Fruit fly (Drosophila melanogaster) whole organism, pupa: Measurements from ENCODE around the gene CG43294.
A peak's percentile ranks its signal among the peaks of the same experiment; 100 is the strongest.

Experiments used
- CG10348 ChIP-seq: fragments of 200-800 bp; sonication (Bioruptor generic); IDR thresholded peaks from 2 replicates; pipeline ENCODE4 v1.3.6; 2022; ENCODE audit warnings: missing biosample characterization, missing genetic modification characterization
- CG12605 ChIP-seq: fragments of 200-800 bp; sonication (Bioruptor generic); IDR thresholded peaks from 2 replicates; pipeline ENCODE4 v1.3.6; 2022; ENCODE audit warnings: missing biosample characterization, missing genetic modification characterization
- CG13204 ChIP-seq: fragments of 200-800 bp; sonication (Bioruptor generic); optimal IDR thresholded peaks from 2 replicates; lab custom pipeline; 2018; ENCODE audit warnings: missing biosample characterization, mild to moderate bottlenecking, missing genetic modification characterization, moderate library complexity
- CG14655 ChIP-seq: fragments of 200-800 bp; sonication (Bioruptor generic); optimal IDR thresholded peaks from 3 replicates; lab custom pipeline; 2017; ENCODE audit warnings: mild to moderate bottlenecking, missing biosample characterization, missing genetic modification reagents, missing genetic modification characterization
- CG15710 ChIP-seq: fragments of 200-800 bp; sonication (Bioruptor generic); optimal IDR thresholded peaks from 2 replicates; lab custom pipeline; 2018; ENCODE audit warnings: missing biosample characterization, mild to moderate bottlenecking, missing genetic modification characterization, moderate library complexity
- CG17806 ChIP-seq: fragments of 200-800 bp; sonication (Bioruptor generic); optimal IDR thresholded peaks from 2 replicates; lab custom pipeline; 2018; ENCODE audit warnings: missing biosample characterization, mild to moderate bottlenecking, missing genetic modification characterization, moderate library complexity
- CG32121 ChIP-seq: fragments of 200-800 bp; sonication (Bioruptor generic); IDR thresholded peaks from 2 replicates; pipeline ENCODE4 v1.3.6; 2022; ENCODE audit warnings: missing biosample characterization, missing genetic modification characterization
- CG34367 ChIP-seq: fragments of 200-800 bp; sonication (Bioruptor generic); optimal IDR thresholded peaks from 2 replicates; lab custom pipeline; 2018; ENCODE audit warnings: missing biosample characterization, mild to moderate bottlenecking, missing genetic modification characterization
- CG4496 ChIP-seq: fragments of 200-800 bp; sonication (Bioruptor generic); IDR thresholded peaks from 3 replicates; pipeline ENCODE4 v1.3.6; 2022; ENCODE audit warnings: missing biosample characterization, missing genetic modification characterization
- CG8159 ChIP-seq: fragments of 200-800 bp; sonication (Bioruptor generic); optimal IDR thresholded peaks from 3 replicates; lab custom pipeline; 2018; ENCODE audit warnings: missing biosample characterization, mild to moderate bottlenecking, missing genetic modification characterization, moderate library complexity
- CG9948 ChIP-seq: fragments of 200-800 bp; sonication (Bioruptor generic); optimal IDR thresholded peaks from 2 replicates; lab custom pipeline; 2018; ENCODE audit warnings: missing biosample characterization, mild to moderate bottlenecking, missing genetic modification characterization, moderate library complexity
- D1 ChIP-seq: fragments of 200-800 bp; sonication (Bioruptor generic); optimal IDR thresholded peaks from 2 replicates; lab custom pipeline; 2018; ENCODE audit warnings: missing biosample characterization, mild to moderate bottlenecking, missing genetic modification characterization, moderate library complexity
- EcR ChIP-seq: fragments of 200-800 bp; sonication (Bioruptor generic); optimal IDR thresholded peaks from 3 replicates; lab custom pipeline; 2019; ENCODE audit warnings: missing biosample characterization, missing genetic modification characterization, mild to moderate bottlenecking, moderate library complexity, missing genetic modification reagents
- Ets98B ChIP-seq: fragments of 200-800 bp; sonication (Bioruptor generic); IDR thresholded peaks from 2 replicates; pipeline ENCODE4 v1.3.6; 2022; ENCODE audit warnings: missing biosample characterization, missing genetic modification characterization
- Pif1A ChIP-seq: fragments of 200-800 bp; sonication (Bioruptor generic); optimal IDR thresholded peaks from 3 replicates; lab custom pipeline; 2016; ENCODE audit warnings: missing biosample characterization, missing genetic modification characterization
- Pif1B ChIP-seq: fragments of 200-800 bp; sonication (Bioruptor generic); optimal IDR thresholded peaks from 3 replicates; lab custom pipeline; 2016; ENCODE audit warnings: missing biosample characterization, missing genetic modification characterization
- Snoo ChIP-seq: fragments of 200-800 bp; sonication (Bioruptor generic); optimal IDR thresholded peaks from 3 replicates; lab custom pipeline; 2017; ENCODE audit warnings: missing biosample characterization, mild to moderate bottlenecking, missing genetic modification characterization, inconsistent platforms
- fd96Ca ChIP-seq: fragments of 200-800 bp; sonication (Bioruptor generic); IDR thresholded peaks from 3 replicates; pipeline ENCODE4 v1.3.6; 2022; ENCODE audit warnings: missing biosample characterization, missing genetic modification characterization
- gl ChIP-seq: fragments of 200-800 bp; sonication (Bioruptor generic); optimal IDR thresholded peaks from 2 replicates; lab custom pipeline; 2018; ENCODE audit warnings: missing biosample characterization, mild to moderate bottlenecking, missing genetic modification characterization
- rn ChIP-seq: fragments of 200-800 bp; sonication (Bioruptor generic); IDR thresholded peaks from 2 replicates; pipeline ENCODE4 v1.3.6; 2022; ENCODE audit warnings: missing biosample characterization, missing genetic modification characterization

Gene CG43294

DNA sequence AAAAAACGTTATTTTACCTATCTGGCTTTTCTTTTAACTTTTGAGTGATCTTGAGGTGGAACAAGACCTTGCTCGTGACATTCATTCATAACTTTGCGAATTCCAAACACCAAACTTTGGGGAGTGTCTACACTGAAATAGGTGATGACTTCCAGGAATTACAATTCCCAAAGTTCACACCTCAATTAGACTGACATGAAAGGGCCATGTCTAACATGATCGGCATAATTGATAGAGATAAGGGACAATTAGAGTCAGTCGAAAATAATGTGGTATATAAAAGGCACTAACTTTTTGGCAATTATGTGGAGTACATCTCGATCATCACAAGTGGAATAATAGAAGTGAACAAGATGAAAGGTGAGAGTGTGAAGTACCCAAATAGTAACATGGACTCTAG is 17.7 kb downstream of the CG43294 start, which contains the start of gene CG43896:
TSS of gene CG43896 (plus strand) at position 301 of the 400 bp plus-strand sequence.
- TF ChIP-seq CG32121 (GFP tag; lab: Robert Waterston, UW), result no peak
- TF ChIP-seq CG10348 (GFP tag; lab: Robert Waterston, UW), result no peak
- TF ChIP-seq rn (GFP tag; lab: Robert Waterston, UW), result no peak
- TF ChIP-seq EcR (GFP tag; lab: Kevin White, UChicago), result no peak
- no peak for TF ChIP-seq CG34367 (tag; lab: Kevin White, UChicago)
- TF ChIP-seq D1 (tag; lab: Kevin White, UChicago), result no peak
- no peak for TF ChIP-seq CG12605
- no peak for TF ChIP-seq Pif1B (GFP tag; lab: Kevin White, UChicago)
- TF ChIP-seq gl (tag; lab: Kevin White, UChicago), result no peak
- no peak for TF ChIP-seq CG13204 (GFP tag; lab: Kevin White, UChicago)
- no peak for TF ChIP-seq Ets98B (GFP tag; lab: Robert Waterston, UW)
- TF ChIP-seq CG4496 (GFP tag; lab: Robert Waterston, UW), result no peak
- TF ChIP-seq fd96Ca, result no peak
- TF ChIP-seq CG15710 (tag; lab: Kevin White, UChicago), result no peak
- TF ChIP-seq CG14655, result no peak
- TF ChIP-seq CG8159 (tag; lab: Kevin White, UChicago), result no peak
- no peak for TF ChIP-seq CG17806
- TF ChIP-seq CG9948 (tag; lab: Kevin White, UChicago), result no peak

dm6 chr3L:11984606-11985005 is 26.5 kb downstream of the CG43294 start, which contains the start of gene CG6938:
Gene CG6938 (plus strand): TSS chr3L:11984906.
- TF ChIP-seq gl (tag; lab: Kevin White, UChicago), result no peak
- TF ChIP-seq D1 (tag; lab: Kevin White, UChicago), result no peak
- no peak for TF ChIP-seq Ets98B (GFP tag; lab: Robert Waterston, UW)
- no peak for TF ChIP-seq fd96Ca
- no peak for TF ChIP-seq CG17806
- TF ChIP-seq CG14655, result no peak
- no peak for TF ChIP-seq CG12605
- no peak for TF ChIP-seq rn (GFP tag; lab: Robert Waterston, UW)
- TF ChIP-seq CG15710 (tag; lab: Kevin White, UChicago), result no peak
- no peak for TF ChIP-seq CG4496 (GFP tag; lab: Robert Waterston, UW)

DNA sequence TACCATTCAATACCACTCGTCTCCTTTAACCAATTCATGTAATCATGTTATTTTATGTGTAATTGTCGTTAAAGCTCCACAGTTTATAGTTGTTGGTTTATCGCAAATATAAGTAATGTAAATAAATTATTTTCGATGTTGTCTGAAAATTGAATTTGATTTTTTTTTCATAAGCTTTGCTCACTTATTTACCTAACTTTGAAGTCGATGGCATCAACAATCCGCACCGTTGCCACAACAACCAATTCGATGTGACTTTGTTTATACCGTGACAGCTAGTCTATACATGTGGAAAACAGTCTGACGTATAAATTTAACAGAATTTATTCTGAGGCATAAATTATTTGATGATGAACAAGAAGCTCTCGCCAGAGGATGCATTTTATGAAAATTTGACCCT is 32.4 kb downstream of the CG43294 start, which contains the start of gene CG6931:
TSS of gene CG6931 (plus strand) at position 301 of the 400 bp plus-strand sequence.
- TF ChIP-seq D1 (tag; lab: Kevin White, UChicago), result no peak
- TF ChIP-seq CG8159 (tag; lab: Kevin White, UChicago), result no peak
- TF ChIP-seq CG14655, result no peak
- TF ChIP-seq EcR (GFP tag; lab: Kevin White, UChicago), result no peak
- no peak for TF ChIP-seq CG32121 (GFP tag; lab: Robert Waterston, UW)
- no peak for TF ChIP-seq rn (GFP tag; lab: Robert Waterston, UW)
- no peak for TF ChIP-seq CG15710 (tag; lab: Kevin White, UChicago)
- no peak for TF ChIP-seq CG10348 (GFP tag; lab: Robert Waterston, UW)
- TF ChIP-seq Snoo (tag; lab: Kevin White, UChicago), result no peak
- TF ChIP-seq gl (tag; lab: Kevin White, UChicago), result no peak
- TF ChIP-seq Pif1B (GFP tag; lab: Kevin White, UChicago), result no peak
- no peak for TF ChIP-seq Pif1A (GFP tag; lab: Kevin White, UChicago)

DNA sequence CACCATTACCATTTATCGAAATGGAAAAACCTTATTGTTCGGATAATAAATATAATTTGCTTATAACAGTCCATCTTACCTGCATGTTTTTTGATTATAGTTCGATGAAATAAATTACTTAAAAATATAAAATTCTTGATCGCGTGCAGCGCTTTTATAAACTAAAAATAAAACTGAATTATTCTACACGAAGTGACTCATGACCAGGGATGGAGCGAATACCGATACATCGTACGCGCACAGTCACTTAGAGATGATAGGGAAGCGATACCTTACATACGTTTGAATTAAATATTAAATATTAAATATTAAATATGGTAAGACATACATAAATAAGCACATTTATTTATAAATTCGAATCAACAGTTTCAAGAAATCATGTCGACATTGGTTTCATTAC is 34.9 kb downstream of the CG43294 start, which contains the start of gene viaf:
TSS of gene viaf (minus strand) at position 220 of the 400 bp plus-strand sequence.
- no peak for TF ChIP-seq CG34367 (tag; lab: Kevin White, UChicago)
- TF ChIP-seq Ets98B (GFP tag; lab: Robert Waterston, UW), result peak; percentile 45
- TF ChIP-seq, all 21 proteins: peak for 1

- TF ChIP-seq CG15710 (tag; lab: Kevin White, UChicago), result no peak
- TF ChIP-seq, all 21 proteins: peak for 0
Measured at dm6 chr3L:11997959-11998358, 39.9 kb downstream of the CG43294 start, which contains the start of gene Grip163. Gene Grip163 (minus strand): TSS chr3L:11998138.

DNA sequence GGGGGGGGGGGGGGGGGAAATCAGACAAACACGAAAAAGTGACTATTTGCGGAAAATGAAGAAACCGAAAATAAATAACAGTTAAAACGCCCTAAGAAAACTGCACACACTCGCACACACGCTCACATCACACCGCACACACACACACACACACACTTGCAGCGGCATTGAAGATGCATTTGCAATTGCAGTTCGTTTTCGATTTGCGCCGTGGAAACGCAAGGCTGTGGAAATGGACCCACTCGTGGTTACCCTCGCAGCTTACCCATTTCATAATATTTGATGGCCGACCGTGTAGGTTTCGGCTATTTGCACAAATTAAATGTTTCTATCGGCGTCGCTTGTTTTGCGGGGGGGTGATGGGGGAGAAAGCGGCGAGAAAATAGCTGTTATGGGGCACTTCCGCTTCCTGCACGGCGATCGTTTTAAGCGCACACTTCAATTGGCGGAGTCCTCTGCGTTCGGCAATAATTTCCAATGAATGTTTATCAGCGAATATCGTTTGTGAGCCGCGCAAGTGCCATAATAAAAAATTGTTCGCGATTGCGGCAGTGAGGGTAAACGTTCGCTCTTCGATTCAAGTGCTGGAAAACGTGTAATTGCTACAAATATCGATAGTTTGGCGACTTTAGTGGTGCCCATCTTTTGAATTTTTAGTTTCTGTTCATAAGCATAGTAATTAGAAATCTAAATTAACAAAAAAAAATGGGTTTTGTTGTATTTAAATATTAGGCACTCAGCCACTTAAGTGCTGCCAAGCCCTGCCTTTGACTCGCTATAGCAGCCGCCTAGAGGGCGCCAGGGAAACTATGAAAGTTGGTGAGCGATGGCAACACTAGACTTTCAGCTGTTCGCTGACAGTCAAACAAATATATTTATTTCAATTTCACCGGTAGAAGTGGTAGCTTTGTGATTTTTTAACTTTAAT is 44.5 kb downstream of the CG43294 start, which contains the start of the genes Pop2 and CG6928:
TSS of gene Pop2 (minus strand) at position 595 of the 928 bp plus-strand sequence.
TSS of gene CG6928 (plus strand) at position 835 of the 928 bp plus-strand sequence.
- TF ChIP-seq CG4496 (GFP tag; lab: Robert Waterston, UW) (0 out of 3 replicates have a peak, but pooled peaks have one; percentile 29), CG13204 (GFP tag; lab: Kevin White, UChicago) (no peak), Ets98B (GFP tag; lab: Robert Waterston, UW) (peak; percentile 54; the same call in 1 of the 2 replicates), CG34367 (tag; lab: Kevin White, UChicago) (no peak), CG32121 (GFP tag; lab: Robert Waterston, UW) (peak; percentile 44; the same call in 1 of the 2 replicates), rn (GFP tag; lab: Robert Waterston, UW) (peak; percentile 33; the same call in 1 of the 2 replicates), CG9948 (tag; lab: Kevin White, UChicago) (peak; percentile 20), fd96Ca (peak; percentile 65; the same call in 2 of the 3 replicates), CG15710 (tag; lab: Kevin White, UChicago) (peak; percentile 50)
- TF ChIP-seq, all 21 proteins: peak for 7
